Worm (Caenorhabditis elegans): Measurements from ENCODE around the gene abu-4.

- no peak for TF ChIP-seq ceh-82 (tag; optimal IDR thresholded peaks at IDR 0.05)
- no peak for TF ChIP-seq fos-1 (tag; optimal IDR thresholded peaks at IDR 0.05)
- TF ChIP-seq zag-1 (tag; optimal IDR thresholded peaks at IDR 0.05), result no peak
- TF ChIP-seq ztf-1 (GFP tag; conservative IDR thresholded peaks at IDR 0.05), result no peak
- no peak for TF ChIP-seq nhr-23 (tag; optimal IDR thresholded peaks at IDR 0.05)
- no peak for TF ChIP-seq unc-62 (GFP tag; optimal IDR thresholded peaks at IDR 0.05)
- no peak for TF ChIP-seq lin-39 (tag; optimal IDR thresholded peaks at IDR 0.05)
- no peak for TF ChIP-seq ztf-4 (tag; optimal IDR thresholded peaks at IDR 0.05)
Observed at ce11 chrV:2278052-2278451, 3.4 kb downstream of the abu-4 start, which contains the start of gene nhr-59.
